Worm (Caenorhabditis elegans) whole organism, L4/young adult: Measurements from ENCODE around the gene dab-1.

ENCODE experiments used
- W03F9.2 ChIP-seq: fragments of 150-350 bp; optimal IDR thresholded peaks from 2 replicates; lab custom pipeline; 2014; ENCODE audit warnings: missing biosample characterization, missing genetic modification characterization
- dao-5 ChIP-seq: sonication (generic microtip); optimal IDR thresholded peaks from 2 replicates; lab custom pipeline; 2016; ENCODE audit warnings: missing genotype, missing genetic modification characterization, moderate library complexity, missing compliant biosample characterization
- him-1 ChIP-seq: sonication (generic microtip); optimal IDR thresholded peaks from 2 replicates; lab custom pipeline; 2016; ENCODE audit warnings: missing genotype, missing genetic modification reagents, missing genetic modification characterization, missing compliant biosample characterization

- TF ChIP-seq him-1 (tag; lab: Kevin White, UChicago) (no peak), W03F9.2 (peak; percentile 45), dao-5 (tag; lab: Kevin White, UChicago) (no peak)
Observed at ce11 chrII:8216433-8216832, 5.8 kb upstream of the dab-1 start, which contains the start of gene M110.3.
